Fruit fly (Drosophila melanogaster): ENCODE measurements around the gene ND-MNLL.

The ND-MNLL gene

DNA sequence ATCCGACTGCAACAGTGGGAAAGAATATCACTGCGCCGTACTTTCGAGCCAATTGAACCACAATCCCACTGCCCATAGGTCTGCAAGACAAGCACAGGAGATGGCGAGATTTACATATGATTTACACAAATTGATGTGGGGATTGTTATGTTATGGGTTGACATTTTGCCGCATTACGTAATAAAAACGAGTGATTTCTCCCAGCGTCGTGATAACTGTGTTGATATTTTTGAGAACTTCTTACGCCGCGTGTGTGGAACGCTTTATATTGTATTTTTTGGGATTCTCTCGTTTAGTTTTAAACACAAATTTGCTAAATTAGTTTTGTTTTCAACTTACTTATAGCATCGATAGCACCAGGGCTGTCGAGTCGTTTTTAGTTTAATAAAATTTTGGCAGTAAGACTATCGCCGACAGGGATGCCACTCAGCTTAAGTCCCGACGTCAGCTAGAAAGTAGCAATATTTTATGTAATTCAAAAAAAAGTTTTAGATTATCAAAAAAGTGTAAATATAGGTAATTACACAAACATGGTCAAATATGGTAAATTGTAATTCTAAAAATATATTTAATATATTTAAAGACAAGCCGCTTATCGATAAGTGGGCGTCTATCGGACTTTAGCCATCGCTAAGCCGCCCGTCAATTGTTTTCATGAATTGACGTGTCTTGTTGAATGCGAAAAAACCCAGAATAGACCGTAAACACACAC lies at the start of gene ND-MNLL, which contains the start of the genes CG45089 and p115:
Gene ND-MNLL (minus strand): TSS at position 388 of the 712 bp plus-strand sequence.
Gene CG45089 (minus strand): TSS at position 388 of the 712 bp plus-strand sequence.
Gene p115 (plus strand): TSS at position 621 of the 712 bp plus-strand sequence.
- peak; percentile 73 for TF ChIP-seq CG17801 (GFP tag; optimal IDR thresholded peaks at IDR 0.05; ENCODE audit: partially characterized antibody)

DNA sequence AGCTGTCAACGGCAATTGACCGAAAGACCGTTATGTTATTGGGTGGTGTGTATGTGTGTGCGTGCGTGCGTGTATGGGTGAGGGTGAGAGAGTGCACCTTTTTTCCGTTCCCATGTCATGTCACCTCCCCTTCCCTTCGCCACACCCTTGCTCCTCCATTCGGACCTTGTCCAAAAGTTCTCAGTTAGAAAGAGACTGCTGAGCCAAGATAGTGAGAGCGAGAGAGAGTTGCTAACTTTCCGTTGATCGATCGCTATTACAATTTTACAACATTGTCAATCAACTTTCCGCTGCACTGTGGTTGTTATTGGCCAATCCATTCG lies 44.8 kb upstream of the ND-MNLL start:
- no peak for TF ChIP-seq CG17801 (GFP tag; optimal IDR thresholded peaks at IDR 0.05; ENCODE audit: partially characterized antibody)

DNA sequence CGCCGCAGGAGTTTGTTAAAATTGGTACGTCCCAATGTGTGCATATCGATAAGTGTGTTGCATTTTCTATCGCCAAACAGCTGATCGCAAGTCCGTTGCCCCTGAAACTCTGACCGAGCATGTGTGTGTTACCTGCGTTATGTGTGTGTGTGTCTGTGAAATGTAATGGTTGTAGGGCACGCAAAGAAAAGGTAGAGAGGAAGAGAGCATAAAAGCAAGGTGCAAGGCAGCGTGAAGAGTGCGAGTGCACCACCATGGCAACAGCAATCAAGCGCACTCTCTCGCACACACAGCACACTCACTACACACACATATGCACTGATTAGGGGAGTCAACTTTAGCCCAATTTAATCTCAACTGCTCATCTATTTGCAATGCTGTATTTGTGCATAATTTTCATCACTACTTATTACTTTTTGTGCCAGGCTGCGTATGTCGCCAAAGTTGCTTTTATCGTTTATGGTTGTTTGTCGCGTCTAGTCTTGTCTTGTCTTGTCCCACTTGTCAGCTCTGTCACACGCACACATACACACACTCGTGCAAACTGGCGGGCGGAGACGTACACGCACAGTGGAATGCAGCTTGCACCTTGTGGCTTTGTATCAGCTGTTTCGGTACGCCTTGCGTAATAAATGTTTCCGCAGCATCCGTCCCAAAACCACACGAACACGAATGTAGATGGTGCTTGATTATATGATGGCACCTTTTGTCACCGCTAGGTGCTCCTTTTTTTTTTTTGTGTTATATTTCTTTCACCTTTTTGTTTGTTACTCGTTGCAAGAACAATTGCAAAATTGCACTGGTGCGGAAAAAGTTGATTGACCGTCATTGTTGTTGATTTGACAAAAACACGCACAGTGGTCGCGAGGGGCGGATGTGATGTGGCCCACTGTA lies 44.2 kb upstream of the ND-MNLL start:
- TF ChIP-seq CG17801 (GFP tag; optimal IDR thresholded peaks at IDR 0.05; ENCODE audit: partially characterized antibody), result peak; percentile 81

DNA sequence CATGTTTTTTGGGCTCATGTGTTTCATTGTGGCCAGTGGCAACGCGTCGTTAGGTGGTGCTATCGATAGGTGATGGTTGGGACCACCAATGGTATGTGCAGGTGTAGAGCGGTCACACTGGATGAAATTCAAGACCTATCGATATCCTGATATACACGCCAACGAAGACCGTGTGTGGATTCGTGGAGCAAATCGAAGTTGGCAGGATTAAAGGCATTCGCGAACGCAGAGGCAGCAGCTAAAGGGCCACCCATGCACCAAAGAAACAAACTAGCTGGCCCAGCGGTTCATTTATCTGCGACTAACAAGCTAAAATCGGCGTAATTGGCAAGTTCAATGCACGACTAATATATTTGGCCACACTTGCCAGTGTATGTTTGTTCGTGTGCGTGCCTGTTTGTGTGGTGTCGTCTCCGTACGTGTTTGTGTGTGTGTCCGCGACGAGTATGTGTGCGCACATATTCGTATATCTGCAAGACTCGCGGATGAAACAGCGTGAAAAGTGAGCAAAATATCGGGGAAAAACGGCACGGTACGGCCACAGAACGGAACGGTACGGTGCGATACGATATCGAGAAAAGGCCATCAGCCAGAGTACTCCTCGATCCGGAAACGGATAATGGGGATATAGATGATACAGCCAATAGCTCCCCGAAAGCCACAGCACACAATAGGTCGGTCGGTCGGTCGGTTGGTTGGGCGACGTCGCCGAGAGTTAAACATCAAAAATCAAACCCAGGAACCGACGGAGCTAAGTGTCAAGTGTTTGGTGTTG lies 42.4 kb upstream of the ND-MNLL start, which contains the start of gene Ubr3:
Gene Ubr3 (plus strand): TSS at position 99 of the 775 bp plus-strand sequence.
- TF ChIP-seq CG17801 (GFP tag; optimal IDR thresholded peaks at IDR 0.05; ENCODE audit: partially characterized antibody), result peak; percentile 48

DNA sequence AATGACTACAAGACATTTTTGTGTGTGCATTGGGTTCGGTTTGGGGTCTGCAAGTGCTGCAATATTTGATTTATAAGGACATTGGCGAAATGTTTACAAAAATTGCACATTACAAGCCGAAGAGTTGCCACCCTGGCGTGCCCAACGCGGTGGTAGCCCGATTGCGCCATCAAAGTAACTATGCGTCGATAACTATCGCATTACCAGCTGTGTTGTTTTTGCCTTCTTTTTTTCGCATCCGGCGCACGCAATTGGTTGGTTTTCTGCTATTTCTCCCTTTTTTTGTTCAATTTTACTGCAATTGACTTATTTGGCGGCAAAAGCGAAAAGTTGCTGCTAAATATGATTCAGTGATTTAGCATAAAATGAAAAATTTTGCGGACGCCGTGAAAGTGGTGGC lies 41.1 kb upstream of the ND-MNLL start, which contains the start of gene RpS14b:
Gene RpS14b (plus strand): TSS at position 220 of the 400 bp plus-strand sequence.
- peak; percentile 89 for TF ChIP-seq CG17801 (GFP tag; optimal IDR thresholded peaks at IDR 0.05; ENCODE audit: partially characterized antibody)

DNA sequence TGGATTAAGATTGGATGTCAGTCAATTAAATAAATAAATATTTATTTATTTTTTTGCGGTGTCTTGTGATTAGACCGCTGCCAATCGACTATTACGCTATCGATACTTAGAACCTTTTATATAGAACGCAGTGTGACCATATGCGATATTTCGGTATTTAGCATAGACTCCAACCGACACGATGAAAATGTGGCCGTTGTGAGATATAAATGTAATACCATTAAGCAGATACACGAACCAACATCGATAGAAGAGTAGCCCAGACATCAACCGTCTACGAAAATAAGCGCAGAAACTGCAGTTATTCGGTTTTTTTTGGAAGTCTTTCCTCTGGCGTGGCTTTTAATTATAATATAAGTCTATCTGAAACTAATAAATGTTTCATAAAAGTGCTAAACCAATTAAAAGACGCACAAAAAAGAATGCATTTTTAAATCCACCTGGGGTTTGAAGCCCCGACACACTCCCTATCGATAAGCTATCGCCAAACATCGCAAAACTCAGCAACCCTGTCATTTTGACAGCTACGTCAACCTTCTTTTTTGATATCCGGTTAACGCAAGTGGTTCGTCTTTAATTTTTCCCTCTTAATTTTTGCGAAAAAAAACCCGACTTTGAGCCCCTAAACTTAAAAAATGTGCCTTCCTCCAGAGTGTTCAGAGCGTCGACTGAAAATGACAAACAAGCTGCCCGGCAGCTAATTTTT lies 39.8 kb upstream of the ND-MNLL start, which contains the start of the genes Dhdds and RpS14a:
Gene Dhdds (minus strand): TSS at position 142 of the 706 bp plus-strand sequence.
Gene RpS14a (plus strand): TSS at position 533 of the 706 bp plus-strand sequence.
- no peak for TF ChIP-seq CG17801 (GFP tag; optimal IDR thresholded peaks at IDR 0.05; ENCODE audit: partially characterized antibody)

DNA sequence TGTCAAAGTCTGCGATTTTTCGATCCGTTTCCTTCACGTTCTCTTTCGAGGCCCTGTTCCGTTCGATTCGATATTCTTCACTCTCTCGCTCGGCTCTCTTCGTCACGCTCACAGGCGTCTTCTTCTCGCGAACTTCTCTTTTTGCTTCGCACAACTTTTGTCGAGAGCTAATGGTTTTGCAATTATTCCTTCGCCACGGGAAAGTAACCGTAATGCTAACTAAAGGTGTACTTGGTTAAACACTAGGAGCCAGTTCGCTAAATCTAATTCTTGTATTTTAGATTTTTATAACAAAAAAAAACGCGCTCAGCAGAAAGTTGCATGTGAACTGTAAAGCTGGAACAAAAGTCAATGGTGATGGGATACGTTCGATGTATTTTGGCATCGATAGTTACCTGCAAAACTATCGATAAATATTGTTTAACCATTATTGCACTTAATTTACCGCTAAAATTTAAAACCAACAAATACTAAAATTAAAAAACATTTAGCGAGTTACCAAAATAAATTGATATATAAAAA lies 37.5 kb upstream of the ND-MNLL start, which contains the start of gene mahe:
Gene mahe (minus strand): TSS at position 355 of the 522 bp plus-strand sequence.
- no peak for TF ChIP-seq CG17801 (GFP tag; optimal IDR thresholded peaks at IDR 0.05; ENCODE audit: partially characterized antibody)

DNA sequence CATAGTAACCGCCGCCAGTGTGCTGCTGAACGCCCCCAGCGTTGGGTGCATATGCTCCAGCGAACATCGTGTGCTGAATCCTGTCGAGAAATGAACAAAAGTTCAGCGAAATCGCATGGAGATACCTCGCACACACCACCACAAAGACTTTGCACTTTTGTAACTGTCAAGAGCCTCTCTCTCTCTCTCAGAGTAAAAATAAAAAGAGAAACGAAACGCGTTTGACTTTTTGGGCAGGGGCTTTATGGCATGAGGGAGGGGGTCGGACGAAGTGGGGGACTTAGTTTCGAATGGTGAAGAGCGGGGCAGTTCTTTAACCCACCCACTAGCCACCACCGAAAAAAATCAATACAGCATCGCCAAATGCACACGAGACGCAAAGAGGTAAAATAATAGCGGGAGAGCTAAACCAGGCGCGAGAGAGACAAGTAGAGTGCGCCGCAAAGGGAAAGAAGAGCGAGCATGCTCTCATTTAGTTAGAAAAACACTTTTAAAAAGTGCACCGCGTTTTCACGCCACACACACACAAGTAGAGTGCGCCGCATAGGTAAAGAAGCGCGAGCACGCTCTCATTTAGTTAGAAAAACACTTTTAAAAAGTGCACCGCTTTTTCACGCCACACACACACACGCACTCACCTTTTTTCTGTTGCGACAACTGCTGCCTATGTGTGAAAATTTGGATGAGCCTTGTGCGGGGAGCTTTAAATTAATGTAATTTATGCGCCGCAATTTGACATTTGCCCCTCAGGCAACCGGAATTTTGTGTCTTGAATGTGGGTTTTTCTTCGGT lies 36.8 kb upstream of the ND-MNLL start:
- no peak for TF ChIP-seq CG17801 (GFP tag; optimal IDR thresholded peaks at IDR 0.05; ENCODE audit: partially characterized antibody)

DNA sequence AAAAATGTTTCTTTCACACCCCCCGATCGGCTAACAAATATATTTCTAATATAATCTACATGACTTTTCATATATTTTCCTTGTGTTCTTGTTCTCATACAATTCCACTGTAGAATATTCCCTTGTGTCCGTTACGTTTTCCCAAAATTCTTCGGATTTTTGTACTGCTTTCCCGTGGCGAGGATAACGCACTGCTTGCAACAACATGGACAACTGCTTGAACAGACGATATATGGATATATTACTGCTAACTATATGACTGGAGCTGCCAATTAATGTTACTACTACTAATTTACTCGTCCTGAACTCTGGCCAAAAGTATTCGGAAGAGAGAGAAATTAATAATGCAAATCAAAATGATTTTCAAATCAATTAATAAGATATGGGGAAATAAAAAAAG lies 31.3 kb upstream of the ND-MNLL start:
- no peak for TF ChIP-seq CG17801 (GFP tag; optimal IDR thresholded peaks at IDR 0.05; ENCODE audit: partially characterized antibody)

DNA sequence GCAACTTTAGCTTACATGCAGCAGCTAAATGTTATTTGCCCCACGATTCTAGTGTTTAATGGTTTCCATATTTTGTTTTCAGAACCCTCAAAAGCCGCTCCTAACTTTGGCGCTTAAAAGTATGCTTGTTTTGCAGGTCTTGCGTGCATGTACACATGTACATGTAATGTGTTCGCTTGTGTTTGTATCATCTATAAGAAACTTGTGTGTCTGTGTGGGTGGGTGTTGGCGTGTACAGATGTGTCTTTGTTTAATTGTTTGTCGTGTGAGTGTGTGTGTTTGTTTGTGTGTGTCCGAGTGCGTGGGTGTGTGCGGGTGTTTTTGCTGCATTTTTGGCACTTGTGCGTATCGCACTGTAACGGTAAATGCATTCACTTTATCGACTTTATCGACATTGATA lies 29.5 kb upstream of the ND-MNLL start:
- no peak for TF ChIP-seq CG17801 (GFP tag; optimal IDR thresholded peaks at IDR 0.05; ENCODE audit: partially characterized antibody)

DNA sequence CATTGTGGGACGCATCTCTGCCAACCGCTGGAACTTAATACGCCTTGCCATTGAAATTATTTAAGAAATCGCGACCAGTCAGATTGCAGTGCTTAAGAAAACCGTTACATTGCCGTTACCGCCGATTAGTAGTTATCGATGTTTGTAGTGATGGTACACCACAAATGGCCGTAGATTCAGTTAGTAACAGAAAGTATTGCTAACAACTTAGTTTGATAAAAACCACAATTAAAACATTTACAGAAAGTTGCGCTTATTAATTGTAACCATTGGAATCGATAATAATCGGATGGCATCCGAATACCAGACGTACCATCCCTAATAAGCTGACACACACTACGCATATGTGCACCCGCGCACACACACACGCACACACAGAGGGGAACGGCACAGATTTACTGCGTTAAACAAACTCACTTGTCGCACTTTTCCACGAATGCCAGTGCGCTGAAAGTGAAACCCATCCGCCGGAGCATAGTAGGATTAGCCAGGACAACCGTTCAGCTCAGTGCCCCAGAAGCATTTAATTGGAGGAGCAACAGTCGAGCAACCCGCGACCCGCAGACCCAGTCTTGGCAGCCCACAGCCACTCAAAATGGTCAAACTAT lies 26.6 kb upstream of the ND-MNLL start, which contains the start of the genes hdm and Ykt6:
Gene hdm (minus strand): TSS at position 51 of the 608 bp plus-strand sequence.
Gene Ykt6 (plus strand): TSS at position 329 of the 608 bp plus-strand sequence.
- peak; percentile 82 for TF ChIP-seq CG17801 (GFP tag; optimal IDR thresholded peaks at IDR 0.05; ENCODE audit: partially characterized antibody)

DNA sequence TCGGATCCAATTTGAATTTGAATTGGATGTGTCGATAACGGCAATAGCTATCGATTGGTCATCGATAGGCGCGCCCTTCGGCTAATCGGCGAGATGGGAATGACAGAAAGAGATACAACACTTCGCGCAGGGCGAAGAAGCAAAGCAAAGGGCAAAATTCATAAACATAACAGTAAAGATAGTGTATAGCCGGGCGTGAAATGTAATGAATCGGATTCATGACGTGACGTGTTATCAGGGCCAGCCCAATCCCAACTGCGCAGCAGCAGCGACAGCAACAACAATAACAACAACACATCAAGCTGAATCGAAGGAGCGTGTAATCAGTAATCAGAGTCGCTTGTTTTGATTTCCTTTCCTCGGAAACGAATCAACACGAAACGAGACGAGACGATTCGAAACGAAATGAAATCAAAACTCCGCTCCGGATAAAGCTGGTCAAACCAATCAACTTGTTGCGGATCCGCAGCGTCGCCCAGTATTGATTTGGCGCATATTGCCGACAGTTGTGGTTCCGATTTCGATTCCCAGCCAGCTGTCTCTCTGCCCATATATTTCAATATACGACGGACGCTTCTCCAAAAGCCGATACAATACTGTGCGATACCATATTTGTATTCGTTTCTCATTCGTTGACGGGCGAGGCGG lies 18.5 kb upstream of the ND-MNLL start, which contains the start of gene snz:
Gene snz (plus strand): TSS at position 107 of the 648 bp plus-strand sequence.
- TF ChIP-seq CG17801 (GFP tag; optimal IDR thresholded peaks at IDR 0.05; ENCODE audit: partially characterized antibody), result peak; percentile 43

All from ovary, adult (tissue).